Worm (Caenorhabditis elegans) whole organism, young adult: ENCODE measurements around the gene npp-26.
A peak's percentile ranks its signal among the peaks of the same experiment; 100 is the strongest.

Source experiments
- B0019.2 ChIP-seq: fragments of 200-800 bp; sonication (Bioruptor generic); conservative IDR thresholded peaks from 2 replicates; pipeline ENCODE4 v1.3.6; 2022; ENCODE audit warnings: missing genetic modification reagents, missing genetic modification characterization, missing compliant biosample characterization
- B0035.1 ChIP-seq: sonication (generic microtip); optimal IDR thresholded peaks from 2 replicates; lab custom pipeline; 2016; ENCODE audit warnings: missing genetic modification characterization, mild to moderate bottlenecking, missing compliant biosample characterization, missing genotype, missing genetic modification reagents
- C06A6.2 ChIP-seq: fragments of 200-800 bp; sonication (Bioruptor generic); conservative IDR thresholded peaks from 2 replicates; pipeline ENCODE4 v1.3.6; 2022; ENCODE audit warnings: missing genetic modification characterization, missing compliant biosample characterization
- C17E4.6 ChIP-seq: fragments of 200-800 bp; sonication (Bioruptor generic); IDR thresholded peaks from 2 replicates; pipeline ENCODE4 v1.3.6; 2022; ENCODE audit warnings: missing genetic modification reagents, missing genetic modification characterization, missing compliant biosample characterization
- D2030.7 ChIP-seq: fragments of 200-800 bp; sonication (Bioruptor generic); IDR thresholded peaks from 2 replicates; pipeline ENCODE4 v1.3.6; 2022; ENCODE audit warnings: missing genetic modification reagents, missing genetic modification characterization, missing compliant biosample characterization
- F22D6.2 ChIP-seq: sonication (generic microtip); optimal IDR thresholded peaks from 2 replicates; lab custom pipeline; 2016; ENCODE audit warnings: mild to moderate bottlenecking, missing genetic modification characterization, missing compliant biosample characterization
- F33H1.4 ChIP-seq: fragments of 200-800 bp; sonication (Bioruptor generic); IDR thresholded peaks from 2 replicates; pipeline ENCODE4 v1.3.6; 2022; ENCODE audit warnings: missing genetic modification reagents, missing genetic modification characterization, missing compliant biosample characterization
- F39B2.1 ChIP-seq: fragments of 200-800 bp; sonication (Bioruptor generic); IDR thresholded peaks from 2 replicates; pipeline ENCODE4 v1.3.6; 2022; ENCODE audit warnings: missing genetic modification reagents, missing genetic modification characterization, missing compliant biosample characterization
- T07F8.4 ChIP-seq: sonication (generic microtip); optimal IDR thresholded peaks from 2 replicates; lab custom pipeline; 2016; ENCODE audit warnings: mild to moderate bottlenecking, missing genetic modification characterization, moderate library complexity, missing compliant biosample characterization
- Y53G8AR.9 ChIP-seq: fragments of 200-800 bp; sonication (Bioruptor generic); conservative IDR thresholded peaks from 2 replicates; pipeline ENCODE4 v1.3.6; 2022; ENCODE audit warnings: missing genetic modification reagents, missing genetic modification characterization, missing compliant biosample characterization
- Y67H2A.10 ChIP-seq: fragments of 200-800 bp; sonication (Bioruptor generic); conservative IDR thresholded peaks from 2 replicates; pipeline ENCODE4 v1.3.6; 2022; ENCODE audit warnings: missing genetic modification reagents, missing genetic modification characterization, missing compliant biosample characterization
- Y79H2A.3 ChIP-seq: fragments of 200-800 bp; sonication (Bioruptor generic); conservative IDR thresholded peaks from 2 replicates; pipeline ENCODE4 v1.3.6; 2022; ENCODE audit warnings: missing genetic modification reagents, missing genetic modification characterization, missing compliant biosample characterization
- Y95B8A.8 ChIP-seq: fragments of 200-800 bp; sonication (Bioruptor generic); IDR thresholded peaks from 2 replicates; pipeline ENCODE4 v1.3.6; 2022; ENCODE audit warnings: missing genetic modification reagents, missing genetic modification characterization, missing compliant biosample characterization
- attf-5 ChIP-seq: fragments of 200-800 bp; sonication (Bioruptor generic); optimal IDR thresholded peaks from 2 replicates; lab custom pipeline; 2018; ENCODE audit warnings: mild to moderate bottlenecking, missing genetic modification characterization, missing compliant biosample characterization
- ccch-3 ChIP-seq: fragments of 200-800 bp; sonication (Bioruptor generic); optimal IDR thresholded peaks from 2 replicates; lab custom pipeline; 2018; ENCODE audit warnings: mild to moderate bottlenecking, missing genetic modification characterization, missing compliant biosample characterization
- ceh-100 ChIP-seq: fragments of 200-800 bp; sonication (Bioruptor generic); IDR thresholded peaks from 2 replicates; pipeline ENCODE4 v1.3.6; 2022; ENCODE audit warnings: missing genetic modification reagents, missing genetic modification characterization, missing compliant biosample characterization
- ceh-27 ChIP-seq: fragments of 200-800 bp; sonication (Bioruptor generic); optimal IDR thresholded peaks from 2 replicates; lab custom pipeline; 2018; ENCODE audit warnings: mild to moderate bottlenecking, missing genetic modification characterization, moderate library complexity, missing compliant biosample characterization
- ceh-40 ChIP-seq: fragments of 200-800 bp; sonication (Bioruptor generic); IDR thresholded peaks from 2 replicates; pipeline ENCODE4 v1.3.6; 2022; ENCODE audit warnings: missing genetic modification characterization, missing compliant biosample characterization
- ceh-91 ChIP-seq: fragments of 200-800 bp; sonication (Bioruptor generic); IDR thresholded peaks from 2 replicates; pipeline ENCODE4 v1.3.6; 2022; ENCODE audit warnings: missing genetic modification reagents, missing genetic modification characterization, missing compliant biosample characterization
- dpl-1 ChIP-seq: fragments of 150-350 bp; optimal IDR thresholded peaks from 2 replicates; lab custom pipeline; 2014; ENCODE audit warnings: missing biosample characterization, missing genetic modification reagents, missing genetic modification characterization
- egl-18 ChIP-seq: fragments of 200-800 bp; sonication (Bioruptor generic); IDR thresholded peaks from 2 replicates; pipeline ENCODE4 v1.3.6; 2022; ENCODE audit warnings: missing genetic modification reagents, missing genetic modification characterization, missing compliant biosample characterization
- egl-44 ChIP-seq: fragments of 200-800 bp; sonication (Bioruptor generic); IDR thresholded peaks from 2 replicates; pipeline ENCODE4 v1.3.6; 2022; ENCODE audit warnings: missing genetic modification reagents, missing genetic modification characterization, missing compliant biosample characterization
- ets-4 ChIP-seq: fragments of 200-800 bp; sonication (Bioruptor generic); optimal IDR thresholded peaks from 2 replicates; lab custom pipeline; 2018; ENCODE audit warnings: mild to moderate bottlenecking, missing genetic modification characterization, missing compliant biosample characterization
- gei-17 ChIP-seq: fragments of 200-800 bp; sonication (Bioruptor generic); optimal IDR thresholded peaks from 2 replicates; lab custom pipeline; 2018; ENCODE audit warnings: mild to moderate bottlenecking, missing genetic modification characterization, missing compliant biosample characterization
- him-1 ChIP-seq: sonication (generic microtip); optimal IDR thresholded peaks from 2 replicates; lab custom pipeline; 2016; ENCODE audit warnings: missing genotype, missing genetic modification reagents, missing genetic modification characterization, missing compliant biosample characterization
- hsf-1 ChIP-seq: fragments of 200-800 bp; sonication (Bioruptor generic); IDR thresholded peaks from 2 replicates; pipeline ENCODE4 v1.3.6; 2022; ENCODE audit warnings: missing genetic modification reagents, missing genetic modification characterization, missing compliant biosample characterization
- lag-1 ChIP-seq: fragments of 200-800 bp; sonication (Bioruptor generic); IDR thresholded peaks from 2 replicates; pipeline ENCODE4 v1.3.6; 2022; ENCODE audit warnings: missing genetic modification reagents, missing genetic modification characterization, missing compliant biosample characterization
- let-526 ChIP-seq: fragments of 200-800 bp; sonication (Bioruptor generic); IDR thresholded peaks from 2 replicates; pipeline ENCODE4 v1.3.6; 2022; ENCODE audit warnings: missing genetic modification reagents, missing genetic modification characterization, missing compliant biosample characterization
- lin-26 ChIP-seq: fragments of 200-800 bp; sonication (Bioruptor generic); IDR thresholded peaks from 2 replicates; pipeline ENCODE4 v1.3.6; 2022; ENCODE audit warnings: missing genetic modification reagents, missing genetic modification characterization, missing compliant biosample characterization
- lin-40 ChIP-seq: sonication (generic microtip); optimal IDR thresholded peaks from 2 replicates; lab custom pipeline; 2016; ENCODE audit warnings: missing genetic modification characterization, mild to moderate bottlenecking, missing compliant biosample characterization, missing genotype, missing genetic modification reagents
- lin-54 ChIP-seq: fragments of 200-800 bp; sonication (Bioruptor generic); optimal IDR thresholded peaks from 2 replicates; lab custom pipeline; 2018; ENCODE audit warnings: mild to moderate bottlenecking, missing genetic modification characterization, missing compliant biosample characterization
- lir-1 ChIP-seq: fragments of 200-800 bp; sonication (Bioruptor generic); conservative IDR thresholded peaks from 2 replicates; pipeline ENCODE4 v1.3.6; 2022; ENCODE audit warnings: missing genetic modification reagents, missing genetic modification characterization, missing compliant biosample characterization
- lsl-1 ChIP-seq: fragments of 200-800 bp; sonication (Bioruptor generic); optimal IDR thresholded peaks from 2 replicates; lab custom pipeline; 2018; ENCODE audit warnings: mild to moderate bottlenecking, missing genetic modification characterization, moderate library complexity, missing compliant biosample characterization
- madf-3 ChIP-seq: fragments of 200-800 bp; sonication (Bioruptor generic); IDR thresholded peaks from 2 replicates; pipeline ENCODE4 v1.3.6; 2022; ENCODE audit warnings: missing genetic modification reagents, missing genetic modification characterization, missing compliant biosample characterization
- mcd-1 ChIP-seq: fragments of 200-800 bp; sonication (Bioruptor generic); IDR thresholded peaks from 2 replicates; pipeline ENCODE4 v1.3.6; 2022; ENCODE audit warnings: missing genetic modification reagents, missing genetic modification characterization, missing compliant biosample characterization
- mel-28 ChIP-seq: sonication (generic microtip); optimal IDR thresholded peaks from 2 replicates; lab custom pipeline; 2016; ENCODE audit warnings: borderline replicate concordance, mild to moderate bottlenecking, missing genetic modification characterization, missing compliant biosample characterization
- nfya-2 ChIP-seq: fragments of 200-800 bp; sonication (Bioruptor generic); IDR thresholded peaks from 2 replicates; pipeline ENCODE4 v1.3.6; 2022; ENCODE audit warnings: missing genetic modification reagents, missing genetic modification characterization, missing compliant biosample characterization
- nhr-120 ChIP-seq: fragments of 200-800 bp; sonication (Bioruptor generic); IDR thresholded peaks from 2 replicates; pipeline ENCODE4 v1.3.6; 2022; ENCODE audit warnings: missing genetic modification characterization, missing compliant biosample characterization
- pbrm-1 ChIP-seq: fragments of 200-800 bp; sonication (Bioruptor generic); IDR thresholded peaks from 2 replicates; pipeline ENCODE4 v1.3.6; 2022; ENCODE audit warnings: missing genetic modification reagents, missing genetic modification characterization, missing compliant biosample characterization
- sea-2 ChIP-seq: fragments of 200-800 bp; sonication (Bioruptor generic); IDR thresholded peaks from 2 replicates; pipeline ENCODE4 v1.3.6; 2022; ENCODE audit warnings: missing genetic modification characterization, missing compliant biosample characterization
- somi-1 ChIP-seq: fragments of 200-800 bp; sonication (Bioruptor generic); optimal IDR thresholded peaks from 2 replicates; lab custom pipeline; 2018; ENCODE audit warnings: mild to moderate bottlenecking, missing genetic modification characterization, missing compliant biosample characterization
- tlf-1 ChIP-seq: fragments of 200-800 bp; sonication (Bioruptor generic); optimal IDR thresholded peaks from 2 replicates; lab custom pipeline; 2018; ENCODE audit warnings: mild to moderate bottlenecking, missing genetic modification characterization, missing compliant biosample characterization
- ztf-18 ChIP-seq: sonication (generic microtip); optimal IDR thresholded peaks from 2 replicates; lab custom pipeline; 2016; ENCODE audit warnings: missing genotype, mild to moderate bottlenecking, missing genetic modification characterization, missing compliant biosample characterization
- ztf-22 ChIP-seq: fragments of 200-800 bp; sonication (Bioruptor generic); optimal IDR thresholded peaks from 2 replicates; lab custom pipeline; 2018; ENCODE audit warnings: mild to moderate bottlenecking, missing genetic modification characterization, moderate library complexity, missing compliant biosample characterization
- ztf-26 ChIP-seq: sonication (generic microtip); optimal IDR thresholded peaks from 2 replicates; lab custom pipeline; 2017; ENCODE audit warnings: missing genetic modification characterization, missing compliant biosample characterization
- ztf-3 ChIP-seq: fragments of 200-800 bp; sonication (Bioruptor generic); optimal IDR thresholded peaks from 2 replicates; lab custom pipeline; 2018; ENCODE audit warnings: mild to moderate bottlenecking, missing genetic modification characterization, missing compliant biosample characterization
- ztf-6 ChIP-seq: fragments of 200-800 bp; sonication (Bioruptor generic); IDR thresholded peaks from 2 replicates; pipeline ENCODE4 v1.3.6; 2022; ENCODE audit warnings: missing genetic modification reagents, missing genetic modification characterization, missing compliant biosample characterization

The npp-26 gene

DNA sequence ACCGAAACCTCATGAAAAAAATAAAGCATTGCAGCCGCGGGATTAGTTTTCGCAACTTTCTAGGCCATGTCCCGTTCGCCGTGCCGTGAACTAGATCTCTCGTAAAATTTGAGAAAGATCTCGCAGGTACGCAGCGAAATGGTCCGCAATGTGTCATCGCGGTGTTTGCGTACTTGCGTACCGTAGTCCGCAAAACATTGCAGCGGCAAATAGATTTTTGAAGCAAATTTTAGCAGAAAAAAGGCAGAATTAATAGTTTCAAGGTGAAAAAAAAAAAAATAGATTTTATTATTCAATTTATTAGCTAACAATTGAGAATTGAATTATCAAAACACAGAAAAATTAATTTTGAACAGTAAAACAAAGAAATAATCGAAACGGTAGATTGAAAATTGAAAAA is 36.6 kb upstream of the npp-26 start (continued):
- TF ChIP-seq Y53G8AR.9 (peak; percentile 99), lin-40 (tag; lab: Kevin White, UChicago) (peak; percentile 96), ceh-91 (GFP tag; lab: Robert Waterston, UW) (peak; percentile 100), lsl-1 (peak; percentile 89), T07F8.4 (tag; lab: Kevin White, UChicago) (peak; percentile 29), egl-18 (GFP tag; lab: Robert Waterston, UW) (peak; percentile 98), Y95B8A.8 (GFP tag; lab: Robert Waterston, UW) (peak; percentile 99), mcd-1 (peak; percentile 100), nfya-2 (GFP tag; lab: Robert Waterston, UW) (0 out of 2 replicates have a peak, but pooled peaks have one; percentile 39), ztf-6 (GFP tag; lab: Robert Waterston, UW) (peak; percentile 99), egl-44 (GFP tag; lab: Robert Waterston, UW) (peak; percentile 99), ccch-3 (GFP tag; lab: Kevin White, UChicago) (peak; percentile 52), him-1 (tag; lab: Kevin White, UChicago) (peak; percentile 48), madf-3 (GFP tag; lab: Robert Waterston, UW) (peak; percentile 97), lag-1 (GFP tag; lab: Robert Waterston, UW) (peak; percentile 93; the same call in 1 of the 2 replicates), sea-2 (GFP tag; lab: Robert Waterston, UW) (peak; percentile 100), tlf-1 (GFP tag; lab: Kevin White, UChicago) (peak; percentile 98), ceh-100 (GFP tag; lab: Robert Waterston, UW) (peak; percentile 96), ets-4 (GFP tag; lab: Kevin White, UChicago) (peak; percentile 60), dpl-1 (GFP tag; lab: Kevin White, UChicago) (peak; percentile 42), F22D6.2 (tag; lab: Kevin White, UChicago) (peak; percentile 82), B0035.1 (tag; lab: Kevin White, UChicago) (peak; percentile 83), ceh-27 (GFP tag; lab: Kevin White, UChicago) (peak; percentile 89), ztf-18 (tag; lab: Kevin White, UChicago) (peak; percentile 88), F39B2.1 (GFP tag; lab: Robert Waterston, UW) (peak; percentile 83; the same call in 1 of the 2 replicates), attf-5 (GFP tag; lab: Kevin White, UChicago) (peak; percentile 99), hsf-1 (peak; percentile 94), ztf-22 (GFP tag; lab: Kevin White, UChicago) (peak; percentile 66), C06A6.2 (peak; percentile 99), D2030.7 (peak; percentile 98), ztf-26 (peak; percentile 96), pbrm-1 (GFP tag; lab: Robert Waterston, UW) (peak; percentile 99), B0019.2 (peak; percentile 99), lin-54 (GFP tag; lab: Kevin White, UChicago) (peak; percentile 95), lir-1 (peak; percentile 98), ceh-40 (GFP tag; lab: Robert Waterston, UW) (peak; percentile 82), let-526 (peak; percentile 98), ztf-3 (GFP tag; lab: Kevin White, UChicago) (peak; percentile 77), lin-26 (GFP tag; lab: Robert Waterston, UW) (peak; percentile 97), mel-28 (tag; lab: Kevin White, UChicago) (peak; percentile 9), gei-17 (GFP tag; lab: Kevin White, UChicago) (peak; percentile 72), C17E4.6 (peak; percentile 99), nhr-120 (GFP tag; lab: Robert Waterston, UW) (peak; percentile 90; the same call in 1 of the 2 replicates), somi-1 (GFP tag; lab: Kevin White, UChicago) (peak; percentile 95), Y79H2A.3 (GFP tag; lab: Robert Waterston, UW) (peak; percentile 96), F33H1.4 (GFP tag; lab: Robert Waterston, UW) (peak; percentile 97), Y67H2A.10 (GFP tag; lab: Robert Waterston, UW) (peak; percentile 98)
